Fruit fly (Drosophila melanogaster): ENCODE results near the gene CG3652.

- TF ChIP-seq Mnt (GFP tag; optimal IDR thresholded peaks at IDR 0.05) = no peak
- no peak for TF ChIP-seq tj (GFP tag; optimal IDR thresholded peaks at IDR 0.05)
- TF ChIP-seq CG14711 (tag; optimal IDR thresholded peaks at IDR 0.05) = no peak
- TF ChIP-seq CG7045 (GFP tag; optimal IDR thresholded peaks at IDR 0.05) = no peak
- TF ChIP-seq cnc (optimal IDR thresholded peaks at IDR 0.05) = no peak
- TF ChIP-seq Crg-1 (GFP tag; optimal IDR thresholded peaks at IDR 0.05) = no peak
- TF ChIP-seq bab1 (GFP tag; optimal IDR thresholded peaks at IDR 0.05) = no peak
- TF ChIP-seq kay (GFP tag; ENCODE audit: borderline replicate concordance) = no peak
These were observed 28.5 kb upstream of the CG3652 start for dm6 chr2L:4422154-4422553.
